ENCODE assay signal across 2 worm cellular contexts in genomic region chrIII:1321561-1321960, ce11.
TF ChIP-seq lines count a peak whose summit lies in the region.

TSS of gene fbxa-15 (minus strand) at chrIII:1321661.

TF ChIP-seq in whole organism, L2 larva, 48 proteins besides CTCF, POLR2A, EP300 and RAD21:
- peak; percentile 23 for TF ChIP-seq fos-1 (tag; optimal IDR thresholded peaks at IDR 0.05; lab: Kevin White, UChicago)
- no peak for TF ChIP-seq gmeb-1 (tag; optimal IDR thresholded peaks at IDR 0.05; lab: Kevin White, UChicago)

TF ChIP-seq in whole organism, L3 larva, 47 proteins besides CTCF, POLR2A, EP300 and RAD21:
- TF ChIP-seq egl-5 (tag; optimal IDR thresholded peaks at IDR 0.05; lab: Kevin White, UChicago): no peak
- TF ChIP-seq nhr-77 (tag; optimal IDR thresholded peaks at IDR 0.05; lab: Kevin White, UChicago): no peak
- no peak for TF ChIP-seq pha-4 (tag; optimal IDR thresholded peaks at IDR 0.05; lab: Kevin White, UChicago)
- TF ChIP-seq elt-2 (tag; optimal IDR thresholded peaks at IDR 0.05; lab: Kevin White, UChicago): peak; percentile 9
- TF ChIP-seq R02D3.7 (tag; optimal IDR thresholded peaks at IDR 0.05; lab: Kevin White, UChicago): no peak
- no peak for TF ChIP-seq daf-12 (tag; optimal IDR thresholded peaks at IDR 0.05; lab: Kevin White, UChicago)
- peak; percentile 1 for TF ChIP-seq pqm-1 (tag; optimal IDR thresholded peaks at IDR 0.05; lab: Kevin White, UChicago)
- TF ChIP-seq nfya-1 (tag; optimal IDR thresholded peaks at IDR 0.05; lab: Kevin White, UChicago; ENCODE audit: insufficient read depth): no peak

Comparison
In these comparisons a context has a peak if more than half of its experiments do, and no peak if none do; other contexts are left out.
1. Of the 25 proteins assayed by ChIP-seq in both whole organism, L2 larva and whole organism, L3 larva: peak only in whole organism, L2 larva: fos-1; only in whole organism, L3 larva: none; in both: none; in neither: 24.